Worm (Caenorhabditis elegans) whole organism, L1 larva: ENCODE results near the gene lgc-9.

Source experiments
- F16B12.6 ChIP-seq: fragments of 150-350 bp; optimal IDR thresholded peaks from 2 replicates; lab custom pipeline; 2014; ENCODE audit warnings: missing biosample characterization, missing genetic modification characterization
- Y116A8C.19 ChIP-seq: sonication (generic microtip); optimal IDR thresholded peaks from 2 replicates; lab custom pipeline; 2016; ENCODE audit warnings: missing compliant biosample characterization, missing genetic modification characterization, borderline replicate concordance
- aha-1 ChIP-seq: fragments of 150-350 bp; optimal IDR thresholded peaks from 2 replicates; lab custom pipeline; 2014; ENCODE audit warnings: missing biosample characterization, missing genetic modification characterization
- ceh-8 ChIP-seq: fragments of 200-800 bp; sonication (Bioruptor generic); optimal IDR thresholded peaks from 2 replicates; lab custom pipeline; 2018; ENCODE audit warnings: mild to moderate bottlenecking, missing genetic modification characterization, moderate library complexity, missing compliant biosample characterization
- ceh-82 ChIP-seq, 3 experiments: fragments of 150-350 bp in 1 of 3; sonication (generic microtip) in 2 of 3; optimal IDR thresholded peaks; 2 replicates each; lab custom pipeline; 2014 to 2017; ENCODE audit warnings: missing biosample characterization in 3 of 3, missing genetic modification characterization in 3 of 3
- ceh-88 ChIP-seq: fragments of 200-800 bp; sonication (Bioruptor generic); IDR thresholded peaks from 2 replicates; pipeline ENCODE4 v1.3.6; 2022; ENCODE audit warnings: missing genetic modification characterization, missing compliant biosample characterization
- dpl-1 ChIP-seq, 3 experiments: fragments of 150-350 bp in 2 of 3; sonication (generic microtip) in 1 of 3; optimal IDR thresholded peaks; 2 replicates each; lab custom pipeline; 2014 to 2017; ENCODE audit warnings: missing biosample characterization in 3 of 3, missing genetic modification characterization in 3 of 3, missing genetic modification reagents in 3 of 3
- dsc-1 ChIP-seq: sonication (generic microtip); optimal IDR thresholded peaks from 2 replicates; lab custom pipeline; 2016; ENCODE audit warnings: mild to moderate bottlenecking, missing genetic modification characterization, missing compliant biosample characterization
- efl-1 ChIP-seq, 4 experiments: fragments of 150-350 bp; optimal IDR thresholded peaks in 3 of 4; peaks in 1 of 4; 1 replicate in 1 of 4; 2 replicates in 3 of 4; lab custom pipeline; 2014; ENCODE audit warnings: missing biosample characterization in 2 of 4, missing genetic modification characterization in 2 of 4, missing genetic modification reagents in 2 of 4
- efl-3 ChIP-seq: fragments of 200-800 bp; sonication (Bioruptor generic); optimal IDR thresholded peaks from 2 replicates; lab custom pipeline; 2018; ENCODE audit warnings: mild to moderate bottlenecking, missing genetic modification characterization, missing compliant biosample characterization
- elt-2 ChIP-seq: sonication (generic microtip); optimal IDR thresholded peaks from 2 replicates; lab custom pipeline; 2016; ENCODE audit warnings: missing genetic modification characterization, mild to moderate bottlenecking, inconsistent platforms, missing compliant biosample characterization, missing genetic modification reagents
- ets-5 ChIP-seq: fragments of 200-800 bp; sonication (Bioruptor generic); IDR thresholded peaks from 2 replicates; pipeline ENCODE4 v1.3.6; 2022; ENCODE audit warnings: missing genetic modification characterization, missing compliant biosample characterization
- fkh-10 ChIP-seq: sonication (generic microtip); optimal IDR thresholded peaks from 2 replicates; lab custom pipeline; 2017; ENCODE audit warnings: missing biosample characterization, missing genetic modification reagents, missing genetic modification characterization
- fkh-8 ChIP-seq: sonication (generic microtip); optimal IDR thresholded peaks from 2 replicates; lab custom pipeline; 2016; ENCODE audit warnings: mild to moderate bottlenecking, missing genetic modification characterization, missing compliant biosample characterization
- fos-1 ChIP-seq: fragments of 150-350 bp; optimal IDR thresholded peaks from 2 replicates; lab custom pipeline; 2014; ENCODE audit warnings: missing biosample characterization, missing genetic modification characterization
- lin-13 ChIP-seq: fragments of 150-350 bp; optimal IDR thresholded peaks from 2 replicates; lab custom pipeline; 2014; ENCODE audit warnings: missing biosample characterization, missing genetic modification reagents, missing genetic modification characterization
- lin-14 ChIP-seq: fragments of 200-800 bp; sonication (Bioruptor generic); optimal IDR thresholded peaks from 2 replicates; lab custom pipeline; 2018; ENCODE audit warnings: mild to moderate bottlenecking, missing genetic modification characterization, moderate library complexity, missing compliant biosample characterization
- lin-15B ChIP-seq: fragments of 150-350 bp; sonication (generic microtip); optimal IDR thresholded peaks from 3 replicates; lab custom pipeline; 2014; ENCODE audit warnings: missing biosample characterization, missing genetic modification characterization
- lin-35 ChIP-seq, 2 experiments: fragments of 150-350 bp; optimal IDR thresholded peaks; 2 replicates each; lab custom pipeline; 2014; ENCODE audit warnings: missing biosample characterization in 2 of 2, missing genetic modification characterization in 2 of 2, missing genetic modification reagents in 2 of 2
- lin-39 ChIP-seq: fragments of 150-350 bp; optimal IDR thresholded peaks from 2 replicates; lab custom pipeline; 2014; ENCODE audit warnings: missing biosample characterization, missing genetic modification reagents, missing genetic modification characterization
- lsy-2 ChIP-seq, 2 experiments: fragments of 150-350 bp; optimal IDR thresholded peaks; 2 replicates each; lab custom pipeline; 2014; ENCODE audit warnings: missing biosample characterization in 2 of 2, missing genetic modification characterization in 2 of 2
- mab-9 ChIP-seq: fragments of 200-800 bp; sonication (Bioruptor generic); IDR thresholded peaks from 2 replicates; pipeline ENCODE4 v1.3.6; 2022; ENCODE audit warnings: missing genetic modification reagents, missing genetic modification characterization, missing compliant biosample characterization
- mdl-1 ChIP-seq, 2 experiments: fragments of 150-350 bp; optimal IDR thresholded peaks; 2 replicates each; lab custom pipeline; 2014 to 2017; ENCODE audit warnings: missing biosample characterization in 2 of 2, missing genetic modification characterization in 2 of 2, inconsistent platforms in 1 of 2
- mef-2 ChIP-seq: fragments of 150-350 bp; optimal IDR thresholded peaks from 2 replicates; lab custom pipeline; 2014; ENCODE audit warnings: missing biosample characterization, missing genetic modification characterization
- mep-1 ChIP-seq: fragments of 150-350 bp; optimal IDR thresholded peaks from 2 replicates; lab custom pipeline; 2014; ENCODE audit warnings: missing biosample characterization, missing genetic modification characterization
- nhr-11 ChIP-seq: fragments of 150-350 bp; optimal IDR thresholded peaks from 2 replicates; lab custom pipeline; 2014; ENCODE audit warnings: missing biosample characterization, missing genetic modification characterization
- nhr-237 ChIP-seq: fragments of 150-350 bp; optimal IDR thresholded peaks from 2 replicates; lab custom pipeline; 2014; ENCODE audit warnings: missing biosample characterization, missing genetic modification characterization
- nhr-77 ChIP-seq: fragments of 150-350 bp; optimal IDR thresholded peaks from 2 replicates; lab custom pipeline; 2014; ENCODE audit warnings: missing biosample characterization, missing genetic modification characterization
- nhr-85 ChIP-seq: sonication (generic microtip); peaks from one replicate; lab custom pipeline; 2016; ENCODE audit warnings: missing genetic modification characterization, inconsistent platforms, missing compliant biosample characterization
- pag-3 ChIP-seq: sonication (generic microtip); optimal IDR thresholded peaks from 2 replicates; lab custom pipeline; 2017; ENCODE audit warnings: missing genetic modification characterization, mild to moderate bottlenecking, missing compliant biosample characterization, antibody characterized with exemption, borderline replicate concordance; ENCODE audit not compliant: insufficient read depth
- pax-3 ChIP-seq: fragments of 200-800 bp; sonication (Bioruptor generic); optimal IDR thresholded peaks from 2 replicates; lab custom pipeline; 2018; ENCODE audit warnings: mild to moderate bottlenecking, missing genetic modification characterization, moderate library complexity, missing compliant biosample characterization
- snpc-4 ChIP-seq: fragments of 150-350 bp; optimal IDR thresholded peaks from 2 replicates; lab custom pipeline; 2014; ENCODE audit warnings: missing biosample characterization, missing genetic modification characterization
- snu-23 ChIP-seq: sonication (generic microtip); optimal IDR thresholded peaks from 2 replicates; lab custom pipeline; 2016; ENCODE audit warnings: missing genetic modification characterization, missing compliant biosample characterization
- sup-37 ChIP-seq: fragments of 200-800 bp; sonication (Bioruptor generic); optimal IDR thresholded peaks from 2 replicates; lab custom pipeline; 2018; ENCODE audit warnings: mild to moderate bottlenecking, missing genetic modification characterization, missing compliant biosample characterization
- swsn-7 ChIP-seq: sonication (generic microtip); optimal IDR thresholded peaks from 2 replicates; lab custom pipeline; 2016; ENCODE audit warnings: missing genetic modification characterization, missing compliant biosample characterization
- tbx-2 ChIP-seq: sonication (generic microtip); optimal IDR thresholded peaks from 2 replicates; lab custom pipeline; 2016; ENCODE audit warnings: missing genetic modification characterization, missing compliant biosample characterization
- unc-130 ChIP-seq: fragments of 150-350 bp; optimal IDR thresholded peaks from 2 replicates; lab custom pipeline; 2017; ENCODE audit warnings: missing biosample characterization, missing genetic modification characterization, inconsistent platforms
- unc-86 ChIP-seq: sonication (generic microtip); optimal IDR thresholded peaks from 2 replicates; lab custom pipeline; 2016; ENCODE audit warnings: missing genetic modification characterization, missing compliant biosample characterization
- vab-15 ChIP-seq: sonication (generic microtip); optimal IDR thresholded peaks from 2 replicates; lab custom pipeline; 2017; ENCODE audit warnings: missing genotype, mild to moderate bottlenecking, missing genetic modification characterization, missing compliant biosample characterization
- xbp-1 ChIP-seq: sonication (generic microtip); optimal IDR thresholded peaks from 2 replicates; lab custom pipeline; 2016; ENCODE audit warnings: missing genetic modification characterization, missing compliant biosample characterization
- ztf-11 ChIP-seq, 2 experiments: sonication (generic microtip); optimal IDR thresholded peaks; 2 replicates each; lab custom pipeline; 2016 to 2017; ENCODE audit warnings: missing genetic modification characterization in 2 of 2, missing biosample characterization in 1 of 2, missing compliant biosample characterization in 1 of 2
- ztf-4 ChIP-seq: fragments of 150-350 bp; optimal IDR thresholded peaks from 2 replicates; lab custom pipeline; 2014; ENCODE audit warnings: missing biosample characterization, missing genetic modification characterization

The lgc-9 gene

DNA sequence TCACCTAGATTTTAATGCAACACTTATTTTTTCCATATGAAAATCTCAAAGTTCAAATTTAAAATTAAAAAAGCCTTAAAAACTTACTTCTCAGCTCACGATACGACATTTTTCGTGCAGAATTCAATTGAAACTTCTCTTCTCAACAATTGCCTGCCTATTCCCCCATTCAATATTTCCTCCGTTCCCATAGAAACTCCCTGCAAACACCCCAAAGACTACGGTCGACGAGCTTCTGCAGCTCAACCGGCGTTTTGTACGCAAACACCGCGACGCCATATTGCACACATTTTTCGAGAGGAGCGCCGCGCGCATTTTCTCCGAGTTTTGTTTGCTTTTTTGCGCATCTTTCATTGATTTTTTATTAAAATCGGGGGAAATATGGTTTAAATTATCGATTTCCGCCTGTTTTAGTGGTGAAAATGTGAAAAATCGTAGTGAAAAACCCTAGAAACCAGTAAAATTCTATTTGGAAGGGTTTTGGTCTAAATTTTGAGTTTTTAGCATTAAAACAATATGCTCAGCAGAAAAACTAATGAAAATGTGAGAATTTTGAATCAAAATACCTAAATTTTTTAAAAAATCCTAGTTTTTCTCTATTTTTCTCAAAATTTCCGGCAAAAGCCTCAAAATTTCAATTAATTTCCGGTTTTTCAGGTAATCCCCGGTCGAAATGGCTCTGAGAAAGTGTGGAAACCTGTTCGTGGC is 16.3 kb upstream of the lgc-9 start, which contains the start of the genes dyf-3 and pdhb-1:
Gene dyf-3 (minus strand): TSS at position 217 of the 708 bp plus-strand sequence.
Gene pdhb-1 (plus strand): TSS at position 658 of the 708 bp plus-strand sequence.
- TF ChIP-seq snpc-4 (tag; lab: Kevin White, UChicago) (no peak), efl-1 (optimal IDR thresholded peaks at IDR 0.05; lab: Kevin White, UChicago) (peak; percentile 46 to 61), efl-1 (GFP tag; optimal IDR thresholded peaks at IDR 0.05 in 1 of 2; lab: Kevin White, UChicago) (peak; percentile 56 to 94), lin-15B (tag; lab: Kevin White, UChicago) (no peak), lin-14 (GFP tag; lab: Kevin White, UChicago) (no peak), Y116A8C.19 (tag; lab: Kevin White, UChicago) (no peak), pax-3 (tag; lab: Kevin White, UChicago) (no peak), fkh-8 (tag; lab: Kevin White, UChicago) (peak; percentile 54), nhr-237 (tag; lab: Kevin White, UChicago) (no peak), lsy-2 (tag; optimal IDR thresholded peaks at IDR 0.05; lab: Kevin White, UChicago) (peak; percentile 88 to 97), fkh-10 (GFP tag; lab: Kevin White, UChicago) (peak; percentile 4), tbx-2 (tag; lab: Kevin White, UChicago) (peak; percentile 41), nhr-77 (peak; percentile 29), ztf-4 (tag; lab: Kevin White, UChicago) (no peak), ceh-82 (tag; optimal IDR thresholded peaks at IDR 0.05; lab: Kevin White, UChicago) (peak in 1 of 3 experiments; percentile 48), unc-86 (tag; lab: Kevin White, UChicago) (peak; percentile 11), fos-1 (tag; lab: Kevin White, UChicago) (no peak), lin-13 (GFP tag; lab: Kevin White, UChicago) (no peak), mep-1 (tag; lab: Kevin White, UChicago) (peak; percentile 40), ztf-11 (tag; optimal IDR thresholded peaks at IDR 0.05; lab: Kevin White, UChicago) (no peak), nhr-85 (tag; lab: Kevin White, UChicago) (peak; percentile 69), swsn-7 (no peak), vab-15 (tag; lab: Kevin White, UChicago) (no peak), F16B12.6 (peak; percentile 92), elt-2 (tag; lab: Kevin White, UChicago) (no peak), dsc-1 (peak; percentile 16), nhr-11 (tag; lab: Kevin White, UChicago) (no peak), dpl-1 (GFP tag; optimal IDR thresholded peaks at IDR 0.05; lab: Kevin White, UChicago) (peak; percentile 37 to 56 (median 48)), mdl-1 (tag; optimal IDR thresholded peaks at IDR 0.05; lab: Kevin White, UChicago) (peak in 1 of 2 experiments; percentile 37), mab-9 (GFP tag; lab: Robert Waterston, UW) (no peak), efl-3 (GFP tag; lab: Kevin White, UChicago) (no peak), ets-5 (GFP tag; lab: Robert Waterston, UW) (no peak), sup-37 (no peak), lin-35 (GFP tag; optimal IDR thresholded peaks at IDR 0.05; lab: Kevin White, UChicago) (peak; percentile 26 to 59), pag-3 (tag; lab: Kevin White, UChicago) (no peak), snu-23 (GFP tag; lab: Kevin White, UChicago) (peak; percentile 38), ceh-8 (GFP tag; lab: Kevin White, UChicago) (no peak), unc-130 (tag; lab: Kevin White, UChicago) (peak; percentile 23), aha-1 (no peak), mef-2 (tag; lab: Kevin White, UChicago) (no peak), ceh-88 (GFP tag; lab: Robert Waterston, UW) (no peak), xbp-1 (peak; percentile 10), lin-39 (tag; lab: Kevin White, UChicago) (no peak)
